Fruit fly (Drosophila melanogaster): Measurements from ENCODE around the gene Uros2.

DNA sequence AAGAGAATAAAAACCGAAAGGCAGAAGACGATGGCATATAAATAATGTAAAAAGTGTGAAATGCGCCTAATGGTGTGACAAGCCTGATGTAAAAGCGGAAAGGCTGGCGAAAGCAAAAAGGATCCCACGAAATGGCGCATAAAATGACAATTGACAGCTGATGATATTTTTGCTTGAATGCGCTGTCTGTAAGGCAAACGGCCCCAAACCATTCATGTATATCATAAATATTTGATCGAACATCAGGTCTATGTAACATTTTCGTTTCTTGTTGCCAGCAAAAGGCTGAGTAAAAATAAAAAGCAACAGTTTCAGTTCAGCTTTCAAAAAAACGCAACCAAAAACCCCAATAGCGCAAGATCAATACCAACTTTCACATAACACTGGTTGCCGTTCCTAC lies 44.0 kb upstream of the Uros2 start, which contains the start of gene CG4520:
- TF ChIP-seq psq (GFP tag; optimal IDR thresholded peaks at IDR 0.05) (no peak), usp (GFP tag; optimal IDR thresholded peaks at IDR 0.05) (no peak), Hr78 (GFP tag; optimal IDR thresholded peaks at IDR 0.05) (no peak), h (GFP tag; optimal IDR thresholded peaks at IDR 0.05) (no peak)
